Fruit fly (Drosophila melanogaster): Measurements from ENCODE around the gene scramb2.
A peak's percentile ranks its signal among the peaks of the same experiment; 100 is the strongest.

Gene scramb2

dm6 chr3L:3046325-3047156 is at the start of gene scramb2, which contains the start of gene Sk2:
scramb2 (minus strand) TSS chr3L:3046812.
Sk2 (plus strand) TSS chr3L:3047087.
- no peak for TF ChIP-seq usp (GFP tag; optimal IDR thresholded peaks at IDR 0.05)
- peak; percentile 52 for TF ChIP-seq Dll (optimal IDR thresholded peaks at IDR 0.05)
- TF ChIP-seq pan (optimal IDR thresholded peaks at IDR 0.05): no peak
- TF ChIP-seq psq (optimal IDR thresholded peaks at IDR 0.05): no peak

- no peak for TF ChIP-seq EcR (GFP tag; optimal IDR thresholded peaks at IDR 0.05)
- no peak for TF ChIP-seq usp (GFP tag; optimal IDR thresholded peaks at IDR 0.05)
- no peak for TF ChIP-seq Dll (optimal IDR thresholded peaks at IDR 0.05)
- TF ChIP-seq pan (optimal IDR thresholded peaks at IDR 0.05): no peak
- no peak for TF ChIP-seq CG8478 (optimal IDR thresholded peaks at IDR 0.05)
- no peak for TF ChIP-seq psq (optimal IDR thresholded peaks at IDR 0.05)
These were observed 49.6 kb upstream of the scramb2 start for dm6 chr3L:3096073-3096725.

- no peak for TF ChIP-seq usp (GFP tag; optimal IDR thresholded peaks at IDR 0.05)
- no peak for TF ChIP-seq pan (optimal IDR thresholded peaks at IDR 0.05)
- no peak for TF ChIP-seq Dll (optimal IDR thresholded peaks at IDR 0.05)
- TF ChIP-seq CG8478 (optimal IDR thresholded peaks at IDR 0.05): no peak
- TF ChIP-seq psq (optimal IDR thresholded peaks at IDR 0.05): no peak
- no peak for TF ChIP-seq EcR (GFP tag; optimal IDR thresholded peaks at IDR 0.05)
These were observed 49.0 kb upstream of the scramb2 start for dm6 chr3L:3095590-3095989.

- TF ChIP-seq psq (optimal IDR thresholded peaks at IDR 0.05) (no peak), CG8478 (optimal IDR thresholded peaks at IDR 0.05) (no peak), usp (GFP tag; optimal IDR thresholded peaks at IDR 0.05) (no peak), Dll (optimal IDR thresholded peaks at IDR 0.05) (no peak), pan (optimal IDR thresholded peaks at IDR 0.05) (no peak)
These were observed 44.2 kb upstream of the scramb2 start for dm6 chr3L:3090581-3091345.

- TF ChIP-seq pan (optimal IDR thresholded peaks at IDR 0.05) (no peak), EcR (GFP tag; optimal IDR thresholded peaks at IDR 0.05) (no peak), Dll (optimal IDR thresholded peaks at IDR 0.05) (no peak), usp (GFP tag; optimal IDR thresholded peaks at IDR 0.05) (no peak), CG8478 (optimal IDR thresholded peaks at IDR 0.05) (no peak), psq (optimal IDR thresholded peaks at IDR 0.05) (no peak)
These were observed 42.4 kb upstream of the scramb2 start for dm6 chr3L:3089012-3089411.

dm6 chr3L:3083329-3084083 is 36.9 kb upstream of the scramb2 start:
- TF ChIP-seq Dll (optimal IDR thresholded peaks at IDR 0.05) (no peak), usp (GFP tag; optimal IDR thresholded peaks at IDR 0.05) (no peak), pan (optimal IDR thresholded peaks at IDR 0.05) (no peak)

- no peak for TF ChIP-seq EcR (GFP tag; optimal IDR thresholded peaks at IDR 0.05)
- no peak for TF ChIP-seq psq (optimal IDR thresholded peaks at IDR 0.05)
- TF ChIP-seq usp (GFP tag; optimal IDR thresholded peaks at IDR 0.05): no peak
- no peak for TF ChIP-seq CG8478 (optimal IDR thresholded peaks at IDR 0.05)
- TF ChIP-seq pan (optimal IDR thresholded peaks at IDR 0.05): no peak
- TF ChIP-seq Dll (optimal IDR thresholded peaks at IDR 0.05): no peak
These were observed 35.4 kb upstream of the scramb2 start for dm6 chr3L:3081966-3082516.

dm6 chr3L:3081146-3081872 is 34.7 kb upstream of the scramb2 start:
- TF ChIP-seq psq (optimal IDR thresholded peaks at IDR 0.05): no peak
- TF ChIP-seq usp (GFP tag; optimal IDR thresholded peaks at IDR 0.05): no peak
- no peak for TF ChIP-seq EcR (GFP tag; optimal IDR thresholded peaks at IDR 0.05)
- TF ChIP-seq Dll (optimal IDR thresholded peaks at IDR 0.05): no peak
- no peak for TF ChIP-seq CG8478 (optimal IDR thresholded peaks at IDR 0.05)
- TF ChIP-seq pan (optimal IDR thresholded peaks at IDR 0.05): no peak

dm6 chr3L:3080084-3080994 is 33.7 kb upstream of the scramb2 start:
- TF ChIP-seq usp (GFP tag; optimal IDR thresholded peaks at IDR 0.05) (no peak), Dll (optimal IDR thresholded peaks at IDR 0.05) (no peak), CG8478 (optimal IDR thresholded peaks at IDR 0.05) (no peak), pan (optimal IDR thresholded peaks at IDR 0.05) (no peak), EcR (GFP tag; optimal IDR thresholded peaks at IDR 0.05) (peak in 1 of 2 experiments; percentile 63), psq (optimal IDR thresholded peaks at IDR 0.05) (no peak)

- TF ChIP-seq usp (GFP tag; optimal IDR thresholded peaks at IDR 0.05) (no peak), EcR (GFP tag; optimal IDR thresholded peaks at IDR 0.05) (no peak), CG8478 (optimal IDR thresholded peaks at IDR 0.05) (no peak), psq (optimal IDR thresholded peaks at IDR 0.05) (no peak), pan (optimal IDR thresholded peaks at IDR 0.05) (no peak), Dll (optimal IDR thresholded peaks at IDR 0.05) (no peak)
These were observed 32.5 kb upstream of the scramb2 start for dm6 chr3L:3079156-3079495.
